Worm (Caenorhabditis elegans) whole organism, L4 larva: Measurements from ENCODE around the gene C17G1.5.

Experiments used
- F10B5.3 ChIP-seq: sonication (generic microtip); optimal IDR thresholded peaks from 2 replicates; lab custom pipeline; 2016; ENCODE audit warnings: mild to moderate bottlenecking, missing genetic modification characterization, missing compliant biosample characterization
- F26F4.8 ChIP-seq: fragments of 200-800 bp; sonication (Bioruptor generic); conservative IDR thresholded peaks from 2 replicates; pipeline ENCODE4 v1.3.6; 2022; ENCODE audit warnings: missing genetic modification characterization, missing compliant biosample characterization
- R02D3.7 ChIP-seq: fragments of 150-350 bp; sonication (generic microtip); optimal IDR thresholded peaks from 3 replicates; lab custom pipeline; 2014; ENCODE audit warnings: missing biosample characterization, missing genetic modification characterization
- Y75B8A.6 ChIP-seq: fragments of 200-800 bp; sonication (Bioruptor generic); IDR thresholded peaks from 2 replicates; pipeline ENCODE4 v1.3.6; 2022; ENCODE audit warnings: missing genetic modification reagents, missing genetic modification characterization, missing compliant biosample characterization
- arid-1 ChIP-seq: fragments of 200-800 bp; sonication (Bioruptor generic); conservative IDR thresholded peaks from 2 replicates; pipeline ENCODE4 v1.3.6; 2022; ENCODE audit warnings: missing genetic modification reagents, missing genetic modification characterization, missing compliant biosample characterization
- ceh-82 ChIP-seq: sonication (generic microtip); optimal IDR thresholded peaks from 2 replicates; lab custom pipeline; 2017; ENCODE audit warnings: missing biosample characterization, missing genetic modification characterization
- ces-1 ChIP-seq: fragments of 150-350 bp; sonication (generic microtip); optimal IDR thresholded peaks from 4 replicates; lab custom pipeline; 2014; ENCODE audit warnings: missing biosample characterization, missing genetic modification reagents, missing genetic modification characterization
- ctbp-1 ChIP-seq: fragments of 200-800 bp; sonication (Bioruptor generic); IDR thresholded peaks from 2 replicates; pipeline ENCODE4 v1.3.6; 2022; ENCODE audit warnings: missing genetic modification reagents, missing genetic modification characterization, missing compliant biosample characterization
- daf-12 ChIP-seq: fragments of 150-350 bp; optimal IDR thresholded peaks from 2 replicates; lab custom pipeline; 2014; ENCODE audit warnings: missing biosample characterization, missing genetic modification reagents, missing genetic modification characterization
- daf-16 ChIP-seq, 3 experiments: sonication (generic microtip); optimal IDR thresholded peaks; 2 replicates each; lab custom pipeline; 2016 to 2017; ENCODE audit warnings: missing genetic modification characterization in 3 of 3, missing genetic modification reagents in 3 of 3, mild to moderate bottlenecking in 2 of 3, missing compliant biosample characterization in 2 of 3, missing biosample characterization in 1 of 3, moderate library complexity in 1 of 3
- dmd-6 ChIP-seq: fragments of 200-800 bp; sonication (Bioruptor generic); IDR thresholded peaks from 2 replicates; pipeline ENCODE4 v1.3.6; 2022; ENCODE audit warnings: missing genetic modification reagents, missing genetic modification characterization, missing compliant biosample characterization
- dve-1 ChIP-seq: sonication (generic microtip); optimal IDR thresholded peaks from 2 replicates; lab custom pipeline; 2017; ENCODE audit warnings: antibody characterized with exemption, mild to moderate bottlenecking, missing genetic modification characterization, missing compliant biosample characterization; ENCODE audit not compliant: insufficient read depth
- egl-43 ChIP-seq: fragments of 200-800 bp; sonication (Bioruptor generic); IDR thresholded peaks from 2 replicates; pipeline ENCODE4 v1.3.6; 2022; ENCODE audit warnings: missing genetic modification reagents, missing genetic modification characterization, missing compliant biosample characterization
- gei-8 ChIP-seq: fragments of 200-800 bp; sonication (Bioruptor generic); optimal IDR thresholded peaks from 2 replicates; lab custom pipeline; 2018; ENCODE audit warnings: mild to moderate bottlenecking, missing genetic modification characterization, missing compliant biosample characterization
- hlh-11 ChIP-seq: fragments of 200-800 bp; sonication (Bioruptor generic); optimal IDR thresholded peaks from 2 replicates; lab custom pipeline; 2018; ENCODE audit warnings: mild to moderate bottlenecking, missing genetic modification characterization, missing compliant biosample characterization
- hlh-30 ChIP-seq: sonication (generic microtip); optimal IDR thresholded peaks from 2 replicates; lab custom pipeline; 2017; ENCODE audit warnings: antibody characterized with exemption, mild to moderate bottlenecking, missing genetic modification characterization, missing compliant biosample characterization; ENCODE audit not compliant: insufficient read depth
- jun-1 ChIP-seq: fragments of 150-350 bp; optimal IDR thresholded peaks from 2 replicates; lab custom pipeline; 2014; ENCODE audit warnings: missing biosample characterization, missing genetic modification reagents, missing genetic modification characterization
- lin-13 ChIP-seq: fragments of 150-350 bp; optimal IDR thresholded peaks from 2 replicates; lab custom pipeline; 2014; ENCODE audit warnings: missing biosample characterization, missing genetic modification reagents, missing genetic modification characterization
- madf-5 ChIP-seq, 2 experiments: fragments of 200-800 bp; sonication (Bioruptor generic); IDR thresholded peaks; 2 replicates each; pipeline ENCODE4 v1.3.6; 2022; ENCODE audit warnings: missing compliant biosample characterization in 2 of 2, missing genetic modification characterization in 2 of 2
- mdl-1 ChIP-seq, 2 experiments: fragments of 150-350 bp in 1 of 2; sonication (generic microtip) in 1 of 2; optimal IDR thresholded peaks; 2 replicates each; lab custom pipeline; 2014 to 2017; ENCODE audit warnings: missing biosample characterization in 2 of 2, missing genetic modification characterization in 2 of 2
- mdt-29 ChIP-seq: fragments of 200-800 bp; sonication (Bioruptor generic); IDR thresholded peaks from 2 replicates; pipeline ENCODE4 v1.3.6; 2022; ENCODE audit warnings: missing genetic modification reagents, missing genetic modification characterization, missing compliant biosample characterization
- mep-1 ChIP-seq: fragments of 150-350 bp; sonication (generic microtip); optimal IDR thresholded peaks from 3 replicates; lab custom pipeline; 2014; ENCODE audit warnings: missing biosample characterization, missing genetic modification characterization
- mes-2 ChIP-seq: sonication (generic microtip); optimal IDR thresholded peaks from 2 replicates; lab custom pipeline; 2016; ENCODE audit warnings: missing genotype, mild to moderate bottlenecking, missing genetic modification characterization, missing compliant biosample characterization; ENCODE audit not compliant: poor library complexity, severe bottlenecking
- mxl-3 ChIP-seq: fragments of 200-800 bp; sonication (Bioruptor generic); optimal IDR thresholded peaks from 2 replicates; lab custom pipeline; 2018; ENCODE audit warnings: mild to moderate bottlenecking, missing genetic modification characterization, missing compliant biosample characterization
- nhr-25 ChIP-seq: sonication (generic microtip); optimal IDR thresholded peaks from 2 replicates; lab custom pipeline; 2017; ENCODE audit warnings: missing genetic modification characterization, mild to moderate bottlenecking, missing compliant biosample characterization, antibody characterized with exemption, moderate library complexity, borderline replicate concordance; ENCODE audit not compliant: insufficient read depth
- nhr-28 ChIP-seq: fragments of 150-350 bp; optimal IDR thresholded peaks from 2 replicates; lab custom pipeline; 2014; ENCODE audit warnings: missing biosample characterization, missing genetic modification characterization
- nhr-42 ChIP-seq: fragments of 200-800 bp; sonication (Bioruptor generic); IDR thresholded peaks from 2 replicates; pipeline ENCODE4 v1.3.6; 2022; ENCODE audit warnings: missing genetic modification characterization, missing compliant biosample characterization
- nhr-6 ChIP-seq: fragments of 150-350 bp; optimal IDR thresholded peaks from 2 replicates; lab custom pipeline; 2014; ENCODE audit warnings: missing biosample characterization, missing genetic modification characterization
- nhr-77 ChIP-seq: fragments of 150-350 bp; optimal IDR thresholded peaks from 2 replicates; lab custom pipeline; 2014; ENCODE audit warnings: missing biosample characterization, missing genetic modification characterization
- pqm-1 ChIP-seq: sonication (generic microtip); optimal IDR thresholded peaks from 2 replicates; lab custom pipeline; 2017; ENCODE audit warnings: missing biosample characterization, missing genetic modification characterization
- set-16 ChIP-seq: fragments of 200-800 bp; sonication (Bioruptor generic); IDR thresholded peaks from 2 replicates; pipeline ENCODE4 v1.3.6; 2022; ENCODE audit warnings: missing genetic modification reagents, missing genetic modification characterization, missing compliant biosample characterization
- snpc-4 ChIP-seq: fragments of 150-350 bp; optimal IDR thresholded peaks from 2 replicates; lab custom pipeline; 2014; ENCODE audit warnings: missing biosample characterization, missing genetic modification characterization
- unc-62 ChIP-seq, 3 experiments: fragments of 150-350 bp in 1 of 3; sonication (generic microtip); optimal IDR thresholded peaks in 2 of 3; peaks in 1 of 3; 1 replicate in 1 of 3; 2 replicates in 2 of 3; lab custom pipeline; 2014 to 2017; ENCODE audit warnings: missing biosample characterization in 3 of 3, missing genetic modification characterization in 3 of 3, missing genetic modification reagents in 3 of 3, missing genotype in 1 of 3
- vab-7 ChIP-seq: fragments of 200-800 bp; sonication (Bioruptor generic); IDR thresholded peaks from 2 replicates; pipeline ENCODE4 v1.3.6; 2022; ENCODE audit warnings: missing genetic modification reagents, missing genetic modification characterization, missing compliant biosample characterization
- zag-1 ChIP-seq: fragments of 150-350 bp; optimal IDR thresholded peaks from 2 replicates; lab custom pipeline; 2014; ENCODE audit warnings: missing biosample characterization, missing genetic modification characterization
- zip-2 ChIP-seq: fragments of 150-350 bp; optimal IDR thresholded peaks from 2 replicates; lab custom pipeline; 2014; ENCODE audit warnings: missing biosample characterization, missing genetic modification characterization

Gene C17G1.5

DNA sequence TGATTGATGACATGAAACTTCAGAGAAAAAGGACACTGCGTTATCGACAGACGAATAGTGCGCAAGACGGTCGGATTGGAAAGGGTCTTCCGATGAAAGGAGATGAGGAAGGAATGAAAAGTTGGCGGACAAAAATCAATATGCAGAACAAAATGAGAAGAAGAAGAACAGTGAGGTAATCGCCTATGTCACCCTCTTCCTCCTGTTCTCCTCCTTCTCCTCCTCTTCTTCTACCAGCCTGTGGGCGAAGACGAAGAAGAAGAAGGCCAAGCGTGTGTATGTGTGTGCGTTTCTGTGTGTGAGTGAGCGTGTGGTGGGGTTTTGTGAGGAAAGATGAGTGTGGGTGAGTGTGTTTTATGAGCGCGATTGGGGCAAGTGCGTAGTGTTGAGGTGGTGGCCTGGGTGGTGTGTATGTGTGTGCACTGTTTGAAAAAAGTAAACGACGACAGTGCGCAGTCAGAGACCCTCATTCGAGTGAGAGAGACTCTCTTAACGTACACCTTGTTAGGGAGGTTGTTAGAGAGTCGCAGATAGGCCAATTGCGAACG is 6.3 kb upstream of the C17G1.5 start, which contains the start of gene tsp-21 (continued):
- TF ChIP-seq mdl-1 (tag; optimal IDR thresholded peaks at IDR 0.05; lab: Kevin White, UChicago), result peak; percentile 28 to 79
- no peak for TF ChIP-seq ceh-82 (tag; lab: Kevin White, UChicago)
- TF ChIP-seq mxl-3 (GFP tag; lab: Kevin White, UChicago), result peak; percentile 81
- TF ChIP-seq zip-2, result no peak
- TF ChIP-seq Y75B8A.6, result no peak
- peak; percentile 91 for TF ChIP-seq nhr-77 (tag; lab: Kevin White, UChicago)
- TF ChIP-seq zag-1 (tag; lab: Kevin White, UChicago), result no peak
- TF ChIP-seq mes-2 (tag; lab: Kevin White, UChicago), result peak; percentile 72
- no peak for TF ChIP-seq snpc-4 (tag; lab: Kevin White, UChicago)
- TF ChIP-seq madf-5 (GFP tag; IDR thresholded peaks at IDR 0.05; lab: Robert Waterston, UW), result no peak
- TF ChIP-seq nhr-6 (tag; lab: Kevin White, UChicago), result peak; percentile 70
- no peak for TF ChIP-seq F26F4.8 (GFP tag; lab: Robert Waterston, UW)
- peak; percentile 58; the same call in 1 of the 2 replicates for TF ChIP-seq ctbp-1 (GFP tag; lab: Robert Waterston, UW)
- no peak for TF ChIP-seq vab-7 (GFP tag; lab: Robert Waterston, UW)
- TF ChIP-seq lin-13, result peak; percentile 74
- peak; percentile 50 for TF ChIP-seq dmd-6 (GFP tag; lab: Robert Waterston, UW)
- TF ChIP-seq F10B5.3, result peak; percentile 14
- 0 out of 2 replicates have a peak, but pooled peaks have one; percentile 40 for TF ChIP-seq egl-43 (GFP tag; lab: Robert Waterston, UW)
- no peak for TF ChIP-seq daf-12 (tag; lab: Kevin White, UChicago)

DNA sequence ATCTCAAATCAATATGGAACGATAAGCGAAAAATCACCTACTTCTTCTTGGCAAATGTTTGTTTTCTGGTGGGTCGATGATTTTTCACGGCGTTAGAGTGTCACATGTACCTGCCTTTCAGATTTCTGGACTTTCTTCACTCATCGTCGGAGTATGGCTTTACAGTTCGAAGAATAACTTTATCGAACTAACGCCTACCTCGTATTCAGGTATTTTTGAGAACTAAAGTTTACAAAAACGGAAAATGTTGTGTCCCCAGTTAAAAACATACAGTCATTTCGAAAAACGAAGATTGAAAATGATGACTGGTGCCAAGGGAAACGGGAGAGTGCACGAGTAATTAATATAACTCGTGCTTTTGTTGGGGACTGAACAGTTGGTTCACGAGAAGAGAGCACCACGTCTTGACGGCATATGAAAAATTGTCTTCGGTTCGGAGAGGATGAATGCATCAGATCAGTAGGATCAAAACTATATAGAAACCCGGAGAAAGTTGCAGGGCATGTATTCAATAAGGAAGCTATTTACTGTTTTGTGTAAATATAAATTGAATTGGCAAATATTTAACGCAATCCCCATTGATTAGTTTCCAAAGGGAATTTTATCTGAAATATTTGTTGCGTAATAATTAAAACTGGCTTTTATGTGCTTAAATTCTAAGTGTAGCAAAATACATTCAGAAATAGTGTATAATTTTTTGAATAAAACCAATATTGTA is 5.2 kb upstream of the C17G1.5 start:
- TF ChIP-seq set-16 (GFP tag; lab: Robert Waterston, UW) (no peak), nhr-42 (GFP tag; lab: Robert Waterston, UW) (no peak), ces-1 (GFP tag; lab: Kevin White, UChicago) (no peak), jun-1 (tag; lab: Kevin White, UChicago) (no peak), unc-62 (GFP tag; optimal IDR thresholded peaks at IDR 0.05 in 1 of 2; lab: Kevin White, UChicago) (peak in 1 of 2 experiments; percentile 65), unc-62 (tag; optimal IDR thresholded peaks at IDR 0.05; lab: Kevin White, UChicago) (no peak), hlh-30 (peak; percentile 32), mdt-29 (GFP tag; lab: Robert Waterston, UW) (no peak), vab-7 (GFP tag; lab: Robert Waterston, UW) (no peak), daf-16 (GFP tag; optimal IDR thresholded peaks at IDR 0.05; lab: Kevin White, UChicago) (no peak), daf-16 (tag; optimal IDR thresholded peaks at IDR 0.05; lab: Kevin White, UChicago) (peak; percentile 11), nhr-25 (tag; lab: Kevin White, UChicago) (no peak), gei-8 (GFP tag; lab: Kevin White, UChicago) (no peak), R02D3.7 (no peak), arid-1 (GFP tag; lab: Robert Waterston, UW) (no peak)

DNA sequence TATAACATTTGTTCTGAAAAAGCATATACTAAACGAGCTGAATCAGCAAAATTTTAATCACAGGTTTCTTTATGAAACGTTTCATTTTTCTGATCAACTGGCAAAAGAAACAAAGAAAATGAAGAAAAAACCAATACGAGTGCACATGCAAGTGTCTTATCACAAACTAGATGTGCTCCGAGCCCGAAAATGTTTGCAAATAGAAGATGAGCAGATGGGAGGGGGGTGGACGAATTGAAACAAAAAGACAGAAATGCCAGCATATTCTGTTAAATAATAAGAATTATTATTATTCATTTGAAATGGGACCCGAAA is 4.6 kb upstream of the C17G1.5 start:
- peak; percentile 37 for TF ChIP-seq pqm-1 (tag; lab: Kevin White, UChicago)
- TF ChIP-seq dve-1 (tag; lab: Kevin White, UChicago), result peak; percentile 50
- peak; percentile 37 for TF ChIP-seq nhr-28 (tag; lab: Kevin White, UChicago)
- TF ChIP-seq mep-1 (tag; lab: Kevin White, UChicago), result peak; percentile 4
- TF ChIP-seq Y75B8A.6, result no peak
- TF ChIP-seq set-16 (GFP tag; lab: Robert Waterston, UW), result no peak
- TF ChIP-seq daf-16 (GFP tag; optimal IDR thresholded peaks at IDR 0.05; lab: Kevin White, UChicago), result no peak
- TF ChIP-seq daf-16 (tag; optimal IDR thresholded peaks at IDR 0.05; lab: Kevin White, UChicago), result peak; percentile 44
- peak; percentile 19 for TF ChIP-seq hlh-11 (tag; lab: Kevin White, UChicago)
